Worm (Caenorhabditis elegans) whole organism, L4/young adult: ENCODE data around the gene C46F11.6.

Source experiments
- W03F9.2 ChIP-seq: fragments of 150-350 bp; optimal IDR thresholded peaks from 2 replicates; lab custom pipeline; 2014; ENCODE audit warnings: missing biosample characterization, missing genetic modification characterization
- dao-5 ChIP-seq: sonication (generic microtip); optimal IDR thresholded peaks from 2 replicates; lab custom pipeline; 2016; ENCODE audit warnings: missing genotype, missing genetic modification characterization, moderate library complexity, missing compliant biosample characterization

Gene C46F11.6

DNA sequence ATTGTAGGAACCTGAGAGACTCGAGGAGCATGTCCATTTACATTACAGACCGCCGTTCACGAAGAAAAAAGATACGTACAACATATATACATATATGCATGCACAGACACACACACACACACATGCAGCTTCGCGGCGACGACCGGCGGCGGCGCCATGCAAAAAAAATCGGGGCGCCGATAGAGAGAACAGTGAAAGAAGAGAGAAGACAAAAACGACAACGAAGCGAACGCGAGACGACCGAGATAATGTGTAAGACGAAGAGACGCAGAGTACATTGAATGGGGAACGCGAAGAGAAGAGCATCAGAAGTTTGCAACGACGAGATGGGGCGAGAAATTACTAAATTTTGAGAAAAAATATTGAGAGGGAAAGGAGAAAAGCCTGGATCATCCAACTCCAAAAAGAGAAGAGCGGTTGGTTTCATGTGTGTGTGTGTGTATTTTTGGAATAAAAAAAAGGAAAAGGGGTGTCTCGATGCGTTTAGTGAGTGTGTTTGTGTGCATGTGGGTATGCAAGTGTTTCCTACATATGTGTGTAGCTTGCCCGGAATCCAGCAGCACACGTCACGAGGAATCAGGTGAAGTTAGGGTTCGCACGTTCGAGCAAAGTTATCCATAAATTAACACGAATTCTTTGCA, 50.5 kb downstream of the C46F11.6 start:
- peak; percentile 13 for TF ChIP-seq W03F9.2 (tag; lab: Kevin White, UChicago)
- no peak for TF ChIP-seq dao-5 (tag; lab: Kevin White, UChicago)
